Worm (Caenorhabditis elegans) whole organism, early embryonic: ENCODE measurements around the gene cni-1.

ENCODE experiments used
- flt-1 ChIP-seq: fragments of 200-800 bp; sonication (Bioruptor generic); IDR thresholded peaks from 2 replicates; pipeline ENCODE4 v1.3.6; 2022; ENCODE audit warnings: missing genetic modification characterization, missing compliant biosample characterization
- hnd-1 ChIP-seq: sonication (generic microtip); optimal IDR thresholded peaks from 2 replicates; lab custom pipeline; 2016; ENCODE audit warnings: missing genetic modification characterization, missing compliant biosample characterization
- sea-1 ChIP-seq: fragments of 200-800 bp; sonication (Bioruptor generic); conservative IDR thresholded peaks from 2 replicates; pipeline ENCODE4 v1.3.6; 2022; ENCODE audit warnings: missing genetic modification characterization, missing compliant biosample characterization

DNA sequence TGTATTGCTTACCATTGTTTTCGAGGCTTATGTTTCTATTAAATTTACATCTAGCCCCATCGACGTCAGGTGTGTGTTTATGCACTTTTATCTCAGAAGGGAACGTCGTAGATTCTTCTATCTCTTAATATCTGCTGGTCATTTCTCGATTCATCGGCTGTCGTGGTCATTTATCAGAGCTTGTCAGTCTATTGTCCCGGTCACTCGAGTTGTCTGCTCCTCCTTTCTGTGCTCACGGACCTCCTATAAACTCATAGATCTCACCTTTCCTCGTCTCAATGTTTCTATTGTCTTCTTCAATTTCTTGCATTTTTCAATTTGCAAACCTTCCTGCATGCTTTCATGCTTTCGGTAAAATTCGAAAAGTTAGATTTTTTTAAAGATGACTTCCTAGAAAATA is 25.9 kb upstream of the cni-1 start:
- TF ChIP-seq hnd-1: no peak
- no peak for TF ChIP-seq flt-1 (GFP tag; lab: Robert Waterston, UW)
- no peak for TF ChIP-seq sea-1
